Worm (Caenorhabditis elegans) whole organism, midembryonic: Measurements from ENCODE around the gene unc-86.

Experiments used
- flt-1 ChIP-seq: fragments of 200-800 bp; sonication (Bioruptor generic); IDR thresholded peaks from 2 replicates; pipeline ENCODE4 v1.3.6; 2022; ENCODE audit warnings: missing genetic modification characterization, missing compliant biosample characterization
- ref-1 ChIP-seq: fragments of 200-800 bp; sonication (Bioruptor generic); conservative IDR thresholded peaks from 2 replicates; pipeline ENCODE4 v1.3.6; 2022; ENCODE audit warnings: missing genetic modification reagents, missing genetic modification characterization, missing compliant biosample characterization

- no peak for TF ChIP-seq ref-1 (GFP tag; lab: Robert Waterston, UW)
- no peak for TF ChIP-seq flt-1 (GFP tag; lab: Robert Waterston, UW)
These were observed 31.0 kb downstream of the unc-86 start for ce11 chrIII:8185130-8185529.
